Worm (Caenorhabditis elegans): Measurements from ENCODE around the gene zip-5.

zip-5 gene

ce11 chrV:13249436-13249835 lies 14.9 kb upstream of the zip-5 start, which contains the start of gene odr-3:
odr-3 (minus strand) TSS chrV:13249536.
- no peak for TF ChIP-seq nfya-1 (tag; optimal IDR thresholded peaks at IDR 0.05; ENCODE audit: insufficient read depth)
- TF ChIP-seq ztf-11 (tag; optimal IDR thresholded peaks at IDR 0.05): no peak
- no peak for TF ChIP-seq eor-1 (tag; optimal IDR thresholded peaks at IDR 0.05)
- no peak for TF ChIP-seq sea-2 (GFP tag; optimal IDR thresholded peaks at IDR 0.05)
- no peak for TF ChIP-seq aly-2 (tag; optimal IDR thresholded peaks at IDR 0.05)
- TF ChIP-seq lin-15B (tag; optimal IDR thresholded peaks at IDR 0.05): no peak
- no peak for TF ChIP-seq nhr-12 (tag; optimal IDR thresholded peaks at IDR 0.05)

DNA sequence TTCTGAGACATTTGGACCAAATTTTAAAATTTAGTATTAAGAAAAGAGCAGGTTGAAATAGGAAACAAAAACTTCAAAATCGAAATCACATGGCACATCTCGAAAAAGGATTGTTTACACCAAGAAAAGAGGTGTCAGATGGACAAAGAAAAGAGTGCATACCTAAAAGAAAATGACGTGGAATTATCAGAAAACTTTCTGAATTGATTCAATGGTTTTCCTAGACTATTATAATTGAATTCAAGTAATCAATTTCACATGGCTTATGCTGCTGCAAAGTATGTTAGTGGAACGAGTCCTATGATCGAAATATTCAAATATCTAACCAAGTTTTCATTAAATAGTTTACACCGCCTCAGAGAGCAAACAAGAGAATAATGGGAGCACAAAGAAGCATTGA lies 11.5 kb upstream of the zip-5 start:
- TF ChIP-seq zag-1 (tag; optimal IDR thresholded peaks at IDR 0.05) (no peak), nfya-1 (tag; optimal IDR thresholded peaks at IDR 0.05; ENCODE audit: insufficient read depth) (no peak), nhr-11 (tag; optimal IDR thresholded peaks at IDR 0.05) (peak; percentile 48), jun-1 (tag; optimal IDR thresholded peaks at IDR 0.05) (no peak)

DNA sequence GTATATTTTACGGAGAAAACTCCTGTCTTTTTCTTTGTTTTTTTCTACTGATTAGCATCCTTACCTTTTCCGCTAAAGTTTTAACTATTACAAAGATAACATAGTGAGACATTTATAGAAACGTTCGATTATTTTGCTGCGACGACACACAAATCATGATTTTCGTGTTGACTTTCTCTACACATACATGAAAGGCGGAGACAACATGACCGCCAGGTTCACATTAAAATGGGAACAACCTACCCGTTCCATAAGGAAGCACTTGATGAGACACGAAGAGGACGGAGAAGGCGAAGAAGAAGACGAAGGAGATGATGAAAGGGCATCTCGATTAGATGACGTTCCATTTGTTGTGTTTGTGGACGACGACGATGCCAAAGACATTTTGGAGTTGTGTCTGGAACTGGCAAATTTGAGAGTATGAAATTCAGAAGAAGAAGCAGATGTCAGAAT lies 5.4 kb upstream of the zip-5 start, which contains the start of gene C34D1.4:
TSS of gene C34D1.4 (minus strand) at position 403 of the 453 bp plus-strand sequence.
- TF ChIP-seq nhr-25 (tag; optimal IDR thresholded peaks at IDR 0.05): peak; percentile 47
- TF ChIP-seq ceh-28 (tag; optimal IDR thresholded peaks at IDR 0.05): no peak
- TF ChIP-seq ama-1 (optimal IDR thresholded peaks at IDR 0.05): no peak
- peak; percentile 57 for TF ChIP-seq nhr-23 (tag; optimal IDR thresholded peaks at IDR 0.05)
- no peak for TF ChIP-seq unc-39 (tag; optimal IDR thresholded peaks at IDR 0.05)

DNA sequence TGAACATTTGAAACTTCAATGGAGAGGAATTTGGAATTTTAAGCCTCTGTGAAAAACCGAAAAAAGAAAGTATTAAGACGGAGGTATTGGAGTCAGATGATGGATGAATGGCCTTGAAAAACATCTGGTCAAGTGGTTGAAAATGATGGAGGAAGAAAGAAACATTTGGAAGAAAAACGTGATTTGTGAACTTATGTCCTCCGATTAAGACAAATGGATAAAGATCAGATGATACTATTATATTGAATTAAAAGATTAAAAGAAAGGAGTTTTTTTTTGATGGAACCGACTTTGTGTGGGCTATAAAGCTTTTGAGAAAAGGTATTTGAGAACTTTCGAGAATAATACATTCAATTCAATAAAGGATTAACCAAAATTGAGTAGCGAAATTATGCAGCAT lies 4.8 kb upstream of the zip-5 start:
- TF ChIP-seq nhr-43 (tag; optimal IDR thresholded peaks at IDR 0.05; ENCODE audit: poor library complexity, severe bottlenecking) (peak; percentile 26), nhr-12 (tag; optimal IDR thresholded peaks at IDR 0.05) (no peak), nhr-67 (tag; optimal IDR thresholded peaks at IDR 0.05) (no peak), fkh-10 (GFP tag; optimal IDR thresholded peaks at IDR 0.05) (no peak), elt-1 (tag; optimal IDR thresholded peaks at IDR 0.05) (peak; percentile 61), egl-5 (tag; optimal IDR thresholded peaks at IDR 0.05) (no peak), nhr-23 (tag; optimal IDR thresholded peaks at IDR 0.05) (peak; percentile 40), fkh-2 (tag; optimal IDR thresholded peaks at IDR 0.05) (no peak), aly-2 (tag; optimal IDR thresholded peaks at IDR 0.05) (no peak), daf-12 (tag; optimal IDR thresholded peaks at IDR 0.05) (no peak), hmg-11 (tag; optimal IDR thresholded peaks at IDR 0.05) (no peak), fos-1 (tag; optimal IDR thresholded peaks at IDR 0.05) (no peak), zag-1 (tag; optimal IDR thresholded peaks at IDR 0.05) (no peak), lsy-12 (tag; optimal IDR thresholded peaks at IDR 0.05) (no peak), elt-2 (tag; optimal IDR thresholded peaks at IDR 0.05) (no peak), tbx-2 (tag; optimal IDR thresholded peaks at IDR 0.05) (no peak), sea-2 (GFP tag; optimal IDR thresholded peaks at IDR 0.05) (no peak), egl-27 (tag; optimal IDR thresholded peaks at IDR 0.05) (no peak), R02D3.7 (tag; optimal IDR thresholded peaks at IDR 0.05) (no peak), lin-39 (tag; optimal IDR thresholded peaks at IDR 0.05) (no peak), nhr-25 (tag; optimal IDR thresholded peaks at IDR 0.05) (peak; percentile 64), ceh-9 (tag; optimal IDR thresholded peaks at IDR 0.05) (no peak)

DNA sequence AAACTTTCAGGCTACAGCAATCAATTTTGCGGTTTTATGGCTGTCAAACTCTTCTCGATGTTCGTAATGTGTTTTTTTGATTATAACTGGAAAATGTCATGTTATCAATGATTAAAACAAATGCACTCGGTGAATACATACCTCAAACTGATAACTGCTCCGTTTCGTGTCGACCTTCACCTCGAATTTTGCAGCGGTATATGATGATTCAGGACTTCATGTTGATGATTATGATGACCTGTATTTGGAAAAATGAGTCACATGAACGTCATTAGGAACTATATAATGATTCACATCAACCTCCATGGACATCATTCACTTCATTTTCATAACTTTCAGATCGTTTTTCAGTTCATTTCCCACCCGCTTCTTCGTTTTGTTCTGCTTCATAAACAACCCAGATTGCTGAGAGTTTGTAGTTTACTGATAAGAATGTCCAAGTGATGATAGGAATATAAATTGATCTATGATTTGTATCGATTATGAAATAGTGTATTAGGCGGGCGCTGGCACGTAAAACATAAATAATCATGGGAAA lies 1.5 kb upstream of the zip-5 start:
- TF ChIP-seq mml-1 (tag; optimal IDR thresholded peaks at IDR 0.05) (no peak), egl-27 (tag; optimal IDR thresholded peaks at IDR 0.05) (no peak), lin-15B (tag; optimal IDR thresholded peaks at IDR 0.05) (no peak), tbx-2 (tag; optimal IDR thresholded peaks at IDR 0.05) (no peak), mdl-1 (tag; optimal IDR thresholded peaks at IDR 0.05) (no peak), fos-1 (tag; optimal IDR thresholded peaks at IDR 0.05) (no peak), elt-3 (tag; optimal IDR thresholded peaks at IDR 0.05) (peak in 1 of 3 experiments; percentile 1), egl-5 (tag; optimal IDR thresholded peaks at IDR 0.05) (no peak), unc-39 (tag; optimal IDR thresholded peaks at IDR 0.05) (no peak), pqm-1 (tag; optimal IDR thresholded peaks at IDR 0.05) (peak; percentile 59), ceh-9 (tag; optimal IDR thresholded peaks at IDR 0.05) (no peak), elt-2 (tag; optimal IDR thresholded peaks at IDR 0.05) (peak; percentile 95), jun-1 (tag; optimal IDR thresholded peaks at IDR 0.05) (peak; percentile 15), ZK546.5 (tag; optimal IDR thresholded peaks at IDR 0.05) (no peak), lin-39 (tag; optimal IDR thresholded peaks at IDR 0.05) (no peak), nhr-12 (tag; optimal IDR thresholded peaks at IDR 0.05) (no peak), sea-2 (GFP tag; optimal IDR thresholded peaks at IDR 0.05) (no peak), nfya-1 (tag; optimal IDR thresholded peaks at IDR 0.05; ENCODE audit: insufficient read depth) (no peak), nhr-67 (tag; optimal IDR thresholded peaks at IDR 0.05) (no peak), ztf-4 (tag; optimal IDR thresholded peaks at IDR 0.05) (no peak), nhr-237 (tag; optimal IDR thresholded peaks at IDR 0.05) (no peak), lsy-12 (tag; optimal IDR thresholded peaks at IDR 0.05) (no peak), nhr-77 (tag; optimal IDR thresholded peaks at IDR 0.05) (no peak), ztf-11 (tag; optimal IDR thresholded peaks at IDR 0.05) (no peak), eor-1 (tag; optimal IDR thresholded peaks at IDR 0.05) (no peak), pha-4 (tag; optimal IDR thresholded peaks at IDR 0.05) (peak; percentile 32), R02D3.7 (tag; optimal IDR thresholded peaks at IDR 0.05) (no peak)
